Fruit fly (Drosophila melanogaster) whole organism, adult: ENCODE measurements around the gene CG18302.
A peak's percentile ranks its signal among the peaks of the same experiment; 100 is the strongest.

Experiments
- CG11617 ChIP-seq: fragments of 200-800 bp; sonication (Bioruptor generic); optimal IDR thresholded peaks from 2 replicates; lab custom pipeline; 2017; ENCODE audit warnings: mild to moderate bottlenecking, missing biosample characterization, missing genetic modification reagents, missing genetic modification characterization
- CG12768 ChIP-seq: fragments of 200-800 bp; sonication (Bioruptor generic); optimal IDR thresholded peaks from 2 replicates; lab custom pipeline; 2017; ENCODE audit warnings: missing biosample characterization, missing genetic modification characterization, mild to moderate bottlenecking, moderate library complexity, missing genetic modification reagents
- CG14711 ChIP-seq: fragments of 200-800 bp; sonication (Bioruptor generic); optimal IDR thresholded peaks from 2 replicates; lab custom pipeline; 2018; ENCODE audit warnings: missing biosample characterization, mild to moderate bottlenecking, missing genetic modification characterization, moderate library complexity
- CG33017 ChIP-seq: fragments of 200-800 bp; sonication (Bioruptor generic); optimal IDR thresholded peaks from 2 replicates; lab custom pipeline; 2018; ENCODE audit warnings: missing biosample characterization, mild to moderate bottlenecking, missing genetic modification characterization, moderate library complexity
- CG5204 ChIP-seq: fragments of 200-800 bp; sonication (Bioruptor generic); optimal IDR thresholded peaks from 2 replicates; lab custom pipeline; 2016; ENCODE audit warnings: missing biosample characterization, missing genetic modification characterization
- CG7045 ChIP-seq: fragments of 200-800 bp; sonication (Bioruptor generic); optimal IDR thresholded peaks from 2 replicates; lab custom pipeline; 2017; ENCODE audit warnings: missing biosample characterization, mild to moderate bottlenecking, missing genetic modification characterization
- CG7101 ChIP-seq: fragments of 200-800 bp; sonication (Bioruptor generic); optimal IDR thresholded peaks from 2 replicates; lab custom pipeline; 2018; ENCODE audit warnings: missing biosample characterization, mild to moderate bottlenecking, missing genetic modification characterization, moderate library complexity
- Clk ChIP-seq: fragments of 200-800 bp; sonication (Bioruptor generic); optimal IDR thresholded peaks from 2 replicates; lab custom pipeline; 2017; ENCODE audit warnings: missing biosample characterization, missing genetic modification characterization
- Crg-1 ChIP-seq: fragments of 200-800 bp; sonication (Bioruptor generic); optimal IDR thresholded peaks from 2 replicates; lab custom pipeline; 2016; ENCODE audit warnings: missing biosample characterization, missing genetic modification characterization
- Hr96 ChIP-seq: fragments of 200-800 bp; sonication (Bioruptor generic); optimal IDR thresholded peaks from 2 replicates; lab custom pipeline; 2016; ENCODE audit warnings: missing biosample characterization, missing genetic modification characterization
- Mnt ChIP-seq: fragments of 200-800 bp; sonication (Bioruptor generic); optimal IDR thresholded peaks from 2 replicates; lab custom pipeline; 2016; ENCODE audit warnings: missing biosample characterization, mild to moderate bottlenecking, missing genetic modification characterization
- bab1 ChIP-seq: fragments of 200-800 bp; sonication (Bioruptor generic); optimal IDR thresholded peaks from 3 replicates; lab custom pipeline; 2019; ENCODE audit warnings: missing biosample characterization, mild to moderate bottlenecking, missing genetic modification characterization, moderate library complexity
- cic ChIP-seq: fragments of 200-800 bp; sonication (Bioruptor generic); optimal IDR thresholded peaks from 2 replicates; lab custom pipeline; 2017; ENCODE audit warnings: missing biosample characterization, mild to moderate bottlenecking, missing genetic modification characterization, moderate library complexity
- cnc ChIP-seq, 2 experiments: fragments of >200 bp; optimal IDR thresholded peaks; 2 replicates each; lab custom pipeline; 2017
- kay ChIP-seq: fragments of 200-800 bp; sonication (Bioruptor generic); peaks from one replicate; lab custom pipeline; 2016; ENCODE audit warnings: missing biosample characterization, missing genetic modification characterization, borderline replicate concordance
- ovo ChIP-seq: fragments of 200-800 bp; sonication (Bioruptor generic); optimal IDR thresholded peaks from 2 replicates; lab custom pipeline; 2016; ENCODE audit warnings: missing biosample characterization, missing genetic modification characterization
- pad ChIP-seq: fragments of 200-800 bp; sonication (Bioruptor generic); optimal IDR thresholded peaks from 3 replicates; lab custom pipeline; 2017; ENCODE audit warnings: missing biosample characterization, missing genetic modification characterization, mild to moderate bottlenecking, moderate library complexity, missing genetic modification reagents
- tj ChIP-seq: fragments of 200-800 bp; sonication (Bioruptor generic); optimal IDR thresholded peaks from 3 replicates; lab custom pipeline; 2017; ENCODE audit warnings: missing biosample characterization, mild to moderate bottlenecking, missing genetic modification characterization, moderate library complexity
- toe ChIP-seq: fragments of 200-800 bp; sonication (Bioruptor generic); optimal IDR thresholded peaks from 2 replicates; lab custom pipeline; 2016; ENCODE audit warnings: missing biosample characterization, missing genetic modification characterization

The CG18302 gene

DNA sequence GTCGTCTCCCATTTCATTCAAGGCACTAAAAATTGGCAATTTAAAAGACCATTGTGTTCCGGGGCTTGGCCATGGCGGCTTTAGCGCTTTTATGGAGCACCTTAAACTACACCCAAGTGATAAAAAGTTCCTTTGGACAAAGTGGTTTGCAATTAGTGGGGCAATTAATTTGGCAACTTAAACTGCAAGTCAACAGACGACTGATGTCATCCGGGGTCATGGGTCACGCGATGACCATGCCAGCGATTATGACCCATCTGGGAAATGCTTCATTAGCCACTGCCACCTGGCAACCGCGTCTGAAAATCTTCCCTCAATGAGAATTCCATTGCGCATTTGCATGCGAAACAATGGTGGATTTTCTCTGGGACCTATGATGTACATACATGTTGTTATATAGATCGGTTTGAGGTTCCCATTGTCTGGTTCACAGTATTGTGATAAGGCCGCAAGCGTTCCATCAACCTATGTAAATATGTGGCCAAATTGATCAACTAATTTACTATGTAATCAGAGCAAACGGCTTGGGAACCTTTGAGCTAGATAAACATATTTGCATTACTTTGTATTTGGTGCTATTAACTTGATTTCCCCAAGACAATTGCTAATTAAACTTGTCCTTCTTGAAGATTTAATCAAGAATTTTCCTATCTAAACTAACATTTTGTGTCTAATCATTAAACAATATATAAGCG is 36.9 kb upstream of the CG18302 start:
- TF ChIP-seq CG33017 (no peak), Mnt (GFP tag; lab: Kevin White, UChicago) (no peak), Clk (GFP tag; lab: Kevin White, UChicago) (no peak), CG5204 (GFP tag; lab: Kevin White, UChicago) (no peak), tj (no peak), CG7045 (GFP tag; lab: Kevin White, UChicago) (no peak), ovo (GFP tag; lab: Kevin White, UChicago) (no peak), cnc (optimal IDR thresholded peaks at IDR 0.05; lab: Kevin White, UChicago) (no peak), toe (no peak), CG12768 (GFP tag; lab: Kevin White, UChicago) (no peak), CG14711 (tag; lab: Kevin White, UChicago) (no peak), pad (GFP tag; lab: Kevin White, UChicago) (no peak), CG7101 (tag; lab: Kevin White, UChicago) (no peak), kay (GFP tag; lab: Kevin White, UChicago) (no peak), Crg-1 (GFP tag; lab: Kevin White, UChicago) (no peak), bab1 (GFP tag; lab: Kevin White, UChicago) (no peak), CG11617 (GFP tag; lab: Kevin White, UChicago) (no peak), cic (GFP tag; lab: Kevin White, UChicago) (no peak)

DNA sequence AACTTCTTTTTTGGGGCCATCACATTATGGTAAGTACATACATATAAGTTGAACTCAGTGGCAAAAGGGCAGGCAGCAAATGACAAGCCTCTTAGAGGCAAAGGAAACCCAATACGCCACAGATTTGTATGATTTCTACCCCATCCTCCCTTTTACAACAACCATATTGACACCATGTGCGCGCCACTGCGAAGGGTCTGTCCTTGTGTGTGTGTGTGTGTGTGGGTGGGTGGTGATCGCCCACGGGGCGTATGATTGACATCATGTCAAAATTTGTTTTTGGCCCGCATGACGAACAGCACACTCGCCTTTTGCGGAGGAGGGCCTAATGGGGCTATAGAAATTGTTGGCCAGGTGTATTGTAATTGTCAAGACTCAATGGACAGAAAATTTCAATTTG is 34.5 kb upstream of the CG18302 start:
- TF ChIP-seq kay (GFP tag; lab: Kevin White, UChicago): no peak
- no peak for TF ChIP-seq CG5204 (GFP tag; lab: Kevin White, UChicago)
- TF ChIP-seq pad (GFP tag; lab: Kevin White, UChicago): no peak
- TF ChIP-seq Crg-1 (GFP tag; lab: Kevin White, UChicago): no peak

DNA sequence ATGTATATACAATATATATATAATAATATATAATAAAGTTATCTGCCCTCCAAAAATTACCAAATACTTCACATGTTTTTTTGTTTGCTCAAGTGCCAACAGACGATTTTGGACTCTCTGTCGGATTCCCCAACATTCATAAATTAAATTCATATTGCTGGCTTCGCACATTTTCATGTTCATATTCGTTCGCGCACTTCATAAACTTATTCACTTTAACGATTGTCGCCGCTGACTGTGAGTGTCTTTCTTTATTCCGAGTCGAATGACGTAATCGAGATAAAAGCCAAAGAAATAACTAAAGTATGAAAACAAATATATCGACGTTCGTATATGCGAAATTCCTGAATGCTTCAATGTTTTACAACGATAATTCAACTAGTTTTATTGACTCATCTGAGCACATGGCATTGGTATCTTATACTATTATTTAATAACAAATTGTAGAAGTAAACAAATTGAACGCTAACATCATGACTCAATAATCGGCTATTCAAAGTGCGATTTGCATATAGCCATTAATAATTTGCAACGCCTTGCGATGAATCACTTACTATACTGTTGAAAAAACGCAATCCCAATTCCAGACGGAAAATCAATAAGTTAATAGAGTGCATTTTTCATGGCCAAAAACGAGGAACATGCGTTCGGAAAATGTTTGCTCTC is 33.7 kb upstream of the CG18302 start:
- TF ChIP-seq cic (GFP tag; lab: Kevin White, UChicago): no peak
- TF ChIP-seq Mnt (GFP tag; lab: Kevin White, UChicago): peak; percentile 21
- no peak for TF ChIP-seq cnc (optimal IDR thresholded peaks at IDR 0.05; lab: Kevin White, UChicago)
- no peak for TF ChIP-seq ovo (GFP tag; lab: Kevin White, UChicago)
- peak; percentile 67 for TF ChIP-seq tj
- TF ChIP-seq Crg-1 (GFP tag; lab: Kevin White, UChicago): no peak
- no peak for TF ChIP-seq CG33017
- TF ChIP-seq kay (GFP tag; lab: Kevin White, UChicago): peak; percentile 95
- no peak for TF ChIP-seq CG14711 (tag; lab: Kevin White, UChicago)
- no peak for TF ChIP-seq Hr96 (GFP tag; lab: Kevin White, UChicago)

DNA sequence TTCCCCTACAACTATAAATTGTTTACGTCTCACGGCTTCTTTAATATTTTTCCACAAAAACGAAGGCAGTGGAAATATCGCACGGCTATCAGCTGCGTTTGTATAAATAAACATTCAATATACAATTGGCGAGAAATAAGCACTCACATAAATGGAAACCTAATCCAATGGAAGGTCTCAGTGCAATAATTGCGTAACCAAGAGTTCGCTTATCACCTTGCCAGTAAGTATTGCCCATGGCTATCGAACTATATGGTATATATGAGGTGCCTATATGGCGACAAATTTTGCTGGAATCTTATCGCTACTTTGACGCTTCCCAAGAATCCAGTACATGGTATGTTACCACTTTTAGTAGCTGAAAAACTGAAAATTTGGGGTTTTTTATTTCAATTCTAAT is 31.9 kb upstream of the CG18302 start:
- TF ChIP-seq CG14711 (tag; lab: Kevin White, UChicago) (no peak), ovo (GFP tag; lab: Kevin White, UChicago) (no peak), Hr96 (GFP tag; lab: Kevin White, UChicago) (no peak), Mnt (GFP tag; lab: Kevin White, UChicago) (peak; percentile 11), cic (GFP tag; lab: Kevin White, UChicago) (peak; percentile 26), Crg-1 (GFP tag; lab: Kevin White, UChicago) (no peak), bab1 (GFP tag; lab: Kevin White, UChicago) (no peak), kay (GFP tag; lab: Kevin White, UChicago) (peak; percentile 75)

DNA sequence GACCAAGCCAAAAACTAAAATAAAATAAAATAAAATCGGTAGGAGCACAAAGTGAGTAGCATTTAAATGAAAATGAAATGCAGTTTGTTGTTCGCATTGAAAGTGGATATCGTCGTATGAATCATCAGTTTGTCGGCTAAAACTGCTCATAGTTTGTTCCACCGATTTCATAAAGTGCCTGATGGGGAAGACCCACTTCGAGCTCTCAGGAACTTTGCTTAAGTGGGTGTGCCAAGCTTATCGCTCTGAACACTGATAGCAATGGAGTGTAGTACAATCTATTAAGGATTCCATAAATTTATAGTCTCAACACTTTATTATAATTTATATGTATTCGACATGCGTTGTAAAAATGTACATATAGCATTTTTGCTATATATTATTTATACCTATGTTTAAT is 31.3 kb upstream of the CG18302 start:
- TF ChIP-seq cnc (optimal IDR thresholded peaks at IDR 0.05; lab: Kevin White, UChicago): no peak
- TF ChIP-seq CG14711 (tag; lab: Kevin White, UChicago): no peak
- no peak for TF ChIP-seq Crg-1 (GFP tag; lab: Kevin White, UChicago)
- no peak for TF ChIP-seq CG12768 (GFP tag; lab: Kevin White, UChicago)
- no peak for TF ChIP-seq bab1 (GFP tag; lab: Kevin White, UChicago)
- no peak for TF ChIP-seq CG33017
- TF ChIP-seq CG7101 (tag; lab: Kevin White, UChicago): no peak
- no peak for TF ChIP-seq CG7045 (GFP tag; lab: Kevin White, UChicago)
- TF ChIP-seq pad (GFP tag; lab: Kevin White, UChicago): no peak
- no peak for TF ChIP-seq Mnt (GFP tag; lab: Kevin White, UChicago)
- no peak for TF ChIP-seq CG5204 (GFP tag; lab: Kevin White, UChicago)
- no peak for TF ChIP-seq cic (GFP tag; lab: Kevin White, UChicago)
- no peak for TF ChIP-seq tj
- TF ChIP-seq toe: no peak
- no peak for TF ChIP-seq Clk (GFP tag; lab: Kevin White, UChicago)
- no peak for TF ChIP-seq ovo (GFP tag; lab: Kevin White, UChicago)

DNA sequence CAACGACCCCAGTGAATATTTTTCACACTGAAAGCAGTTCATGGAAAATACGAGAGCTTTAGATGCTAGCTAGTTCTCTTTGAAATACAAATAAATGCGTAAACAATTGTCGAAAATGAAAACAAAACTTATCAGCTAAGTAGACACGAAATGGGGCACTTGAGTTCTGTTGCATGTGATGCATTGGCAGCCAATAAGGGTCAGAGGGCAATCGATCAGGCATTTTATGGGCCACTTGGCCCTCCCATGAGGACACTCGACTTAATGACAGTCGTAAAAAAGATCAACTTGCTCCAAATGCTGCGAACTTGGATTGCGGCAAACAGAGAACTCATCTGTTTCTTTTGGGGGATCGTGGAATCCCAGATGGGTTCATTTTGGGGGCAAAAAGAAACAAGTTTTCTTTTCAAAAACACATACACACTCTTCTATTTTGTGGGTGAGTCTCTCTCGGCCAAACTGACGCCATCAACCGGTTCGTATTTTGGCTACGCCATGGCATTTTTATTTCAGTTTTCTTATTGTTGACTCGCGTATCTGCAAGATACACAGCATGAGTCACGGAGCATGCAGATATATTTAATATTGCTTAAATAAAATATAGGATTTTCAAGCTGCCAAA is 30.7 kb upstream of the CG18302 start:
- TF ChIP-seq CG33017 (no peak), pad (GFP tag; lab: Kevin White, UChicago) (no peak)
